Worm (Caenorhabditis elegans) whole organism, L4/young adult: ENCODE results near the gene glr-6.

ENCODE experiments used
- dao-5 ChIP-seq: sonication (generic microtip); optimal IDR thresholded peaks from 2 replicates; lab custom pipeline; 2016; ENCODE audit warnings: missing genotype, missing genetic modification characterization, moderate library complexity, missing compliant biosample characterization
- him-1 ChIP-seq: sonication (generic microtip); optimal IDR thresholded peaks from 2 replicates; lab custom pipeline; 2016; ENCODE audit warnings: missing genotype, missing genetic modification reagents, missing genetic modification characterization, missing compliant biosample characterization

DNA sequence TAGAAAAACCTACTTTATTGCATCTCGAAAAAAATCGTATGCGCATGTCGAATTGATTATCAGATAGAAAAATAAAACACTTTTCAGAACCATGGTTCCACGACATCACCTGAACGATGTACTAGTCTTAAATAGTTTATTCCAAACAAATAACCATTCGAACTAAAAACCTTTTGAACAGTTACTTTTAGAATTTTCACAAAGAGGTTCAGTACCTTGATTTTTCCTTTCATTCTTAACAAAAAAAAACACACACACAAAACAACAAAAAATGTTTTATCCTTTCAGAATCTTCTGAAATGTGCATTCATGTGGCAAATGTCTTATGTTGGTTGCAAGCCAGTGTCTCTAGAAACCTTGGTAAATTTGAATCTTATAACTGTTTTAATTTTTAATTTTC lies 34.2 kb upstream of the glr-6 start, which contains the start of gene F41C6.4:
- TF ChIP-seq him-1 (no peak), dao-5 (tag; lab: Kevin White, UChicago) (no peak)
